Worm (Caenorhabditis elegans) whole organism, L2 larva: ENCODE data around the gene srj-26.

Experiments used
- R02D3.7 ChIP-seq: fragments of 150-350 bp; optimal IDR thresholded peaks from 2 replicates; lab custom pipeline; 2014; ENCODE audit warnings: missing biosample characterization, missing genetic modification characterization
- crh-2 ChIP-seq: sonication (generic microtip); optimal IDR thresholded peaks from 2 replicates; lab custom pipeline; 2017; ENCODE audit warnings: missing biosample characterization, missing genetic modification characterization
- elt-3 ChIP-seq: sonication (generic microtip); optimal IDR thresholded peaks from 2 replicates; lab custom pipeline; 2017; ENCODE audit warnings: missing biosample characterization, missing genetic modification characterization
- lsy-2 ChIP-seq, 2 experiments: fragments of 150-350 bp in 1 of 2; sonication (generic microtip) in 1 of 2; optimal IDR thresholded peaks; 2 replicates each; lab custom pipeline; 2014 to 2017; ENCODE audit warnings: missing biosample characterization in 2 of 2, missing genetic modification characterization in 2 of 2
- mdl-1 ChIP-seq, 2 experiments: fragments of 150-350 bp in 1 of 2; sonication (generic microtip) in 1 of 2; optimal IDR thresholded peaks; 2 replicates each; lab custom pipeline; 2017; ENCODE audit warnings: missing biosample characterization in 2 of 2, missing genetic modification characterization in 2 of 2
- nhr-12 ChIP-seq: fragments of 150-350 bp; optimal IDR thresholded peaks from 2 replicates; lab custom pipeline; 2014; ENCODE audit warnings: missing biosample characterization, missing genetic modification characterization
- skn-1 ChIP-seq: sonication (generic microtip); optimal IDR thresholded peaks from 2 replicates; lab custom pipeline; 2017; ENCODE audit warnings: missing biosample characterization, missing genetic modification characterization
- snpc-4 ChIP-seq: fragments of 150-350 bp; optimal IDR thresholded peaks from 2 replicates; lab custom pipeline; 2014; ENCODE audit warnings: missing biosample characterization, missing genetic modification characterization
- unc-39 ChIP-seq: fragments of 150-350 bp; optimal IDR thresholded peaks from 2 replicates; lab custom pipeline; 2014; ENCODE audit warnings: missing biosample characterization, missing genetic modification characterization
- unc-62 ChIP-seq: fragments of 150-350 bp; optimal IDR thresholded peaks from 2 replicates; lab custom pipeline; 2014; ENCODE audit warnings: missing biosample characterization, missing genetic modification reagents, missing genetic modification characterization
- zag-1 ChIP-seq: fragments of 150-350 bp; optimal IDR thresholded peaks from 2 replicates; lab custom pipeline; 2014; ENCODE audit warnings: missing biosample characterization, missing genetic modification characterization
- ztf-4 ChIP-seq: fragments of 150-350 bp; optimal IDR thresholded peaks from 2 replicates; lab custom pipeline; 2014; ENCODE audit warnings: missing biosample characterization, missing genetic modification characterization

DNA sequence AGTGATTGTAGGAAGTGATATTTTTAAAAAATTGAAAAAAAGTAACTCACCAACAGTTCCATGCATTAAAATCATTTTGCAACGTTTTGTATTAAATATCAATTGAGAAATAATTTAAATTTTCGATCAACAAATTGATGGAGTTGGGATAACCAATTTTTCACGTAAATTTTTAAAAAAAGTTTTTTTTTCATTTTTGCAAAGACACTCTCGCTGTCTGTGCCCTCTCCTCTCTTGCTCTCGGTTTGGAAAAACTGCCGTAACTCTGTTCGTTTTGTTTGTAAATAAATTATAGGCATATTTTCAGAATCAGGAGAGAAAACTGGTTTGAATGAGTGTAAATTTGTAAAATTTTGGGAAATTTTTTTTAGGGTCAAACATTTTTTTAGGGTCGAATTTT lies 23.1 kb upstream of the srj-26 start, which contains the start of gene Y51A2B.16:
- TF ChIP-seq unc-39 (tag; lab: Kevin White, UChicago), result no peak
- TF ChIP-seq unc-62, result no peak
- no peak for TF ChIP-seq ztf-4 (tag; lab: Kevin White, UChicago)
- TF ChIP-seq mdl-1 (tag; optimal IDR thresholded peaks at IDR 0.05; lab: Kevin White, UChicago), result no peak
- TF ChIP-seq R02D3.7, result no peak
- no peak for TF ChIP-seq nhr-12 (tag; lab: Kevin White, UChicago)
- TF ChIP-seq snpc-4 (tag; lab: Kevin White, UChicago), result no peak
- TF ChIP-seq elt-3 (tag; lab: Kevin White, UChicago), result no peak
- TF ChIP-seq crh-2 (tag; lab: Kevin White, UChicago), result no peak
- TF ChIP-seq zag-1 (tag; lab: Kevin White, UChicago), result no peak
- no peak for TF ChIP-seq skn-1
- TF ChIP-seq lsy-2 (tag; optimal IDR thresholded peaks at IDR 0.05; lab: Kevin White, UChicago), result no peak
